Worm (Caenorhabditis elegans): ENCODE results near the gene Y57G7A.11.

The Y57G7A.11 gene

ce11 chrII:1236003-1236402, 40.7 kb downstream of the Y57G7A.11 start:
- TF ChIP-seq tbx-11 (GFP tag; IDR thresholded peaks at IDR 0.05) (no peak), ceh-13 (GFP tag; optimal IDR thresholded peaks at IDR 0.05) (no peak), scrt-1 (GFP tag; IDR thresholded peaks at IDR 0.05) (no peak), hmg-4 (GFP tag; optimal IDR thresholded peaks at IDR 0.05) (no peak)

ce11 chrII:1234971-1235370, 41.7 kb downstream of the Y57G7A.11 start:
- no peak for TF ChIP-seq F13C5.2 (tag; optimal IDR thresholded peaks at IDR 0.05)
- TF ChIP-seq ceh-13 (GFP tag; optimal IDR thresholded peaks at IDR 0.05), result no peak
- no peak for TF ChIP-seq pes-1 (GFP tag; IDR thresholded peaks at IDR 0.05)
- no peak for TF ChIP-seq tra-4 (tag; optimal IDR thresholded peaks at IDR 0.05)
- no peak for TF ChIP-seq flt-1 (GFP tag; IDR thresholded peaks at IDR 0.05)
- TF ChIP-seq hmg-4 (GFP tag; optimal IDR thresholded peaks at IDR 0.05), result no peak
- TF ChIP-seq ceh-36 (tag; optimal IDR thresholded peaks at IDR 0.05), result no peak
- TF ChIP-seq scrt-1 (GFP tag; IDR thresholded peaks at IDR 0.05), result no peak
- TF ChIP-seq B0310.2 (tag; optimal IDR thresholded peaks at IDR 0.05), result no peak
- no peak for TF ChIP-seq aly-1 (tag; optimal IDR thresholded peaks at IDR 0.05)
- no peak for TF ChIP-seq tbx-37 (GFP tag; conservative IDR thresholded peaks at IDR 0.05)
- TF ChIP-seq hmbx-1 (tag; optimal IDR thresholded peaks at IDR 0.05), result no peak
- TF ChIP-seq ama-1 (optimal IDR thresholded peaks at IDR 0.05), result no peak
- TF ChIP-seq hnd-1 (tag; optimal IDR thresholded peaks at IDR 0.05), result no peak

- no peak for TF ChIP-seq sea-1 (GFP tag; conservative IDR thresholded peaks at IDR 0.05)
- TF ChIP-seq F13C5.2 (tag; optimal IDR thresholded peaks at IDR 0.05), result no peak
- no peak for TF ChIP-seq ets-7 (tag; optimal IDR thresholded peaks at IDR 0.05)
- no peak for TF ChIP-seq tbx-37 (GFP tag; conservative IDR thresholded peaks at IDR 0.05)
- TF ChIP-seq tbx-11 (GFP tag; IDR thresholded peaks at IDR 0.05), result no peak
- TF ChIP-seq scrt-1 (GFP tag; IDR thresholded peaks at IDR 0.05), result no peak
- no peak for TF ChIP-seq hmbx-1 (tag; optimal IDR thresholded peaks at IDR 0.05)
- no peak for TF ChIP-seq ceh-13 (GFP tag; optimal IDR thresholded peaks at IDR 0.05)
These were observed 43.7 kb downstream of the Y57G7A.11 start for ce11 chrII:1232967-1233366.

- TF ChIP-seq hmg-4 (GFP tag; optimal IDR thresholded peaks at IDR 0.05) (no peak), tra-4 (tag; optimal IDR thresholded peaks at IDR 0.05) (no peak), tbx-11 (GFP tag; IDR thresholded peaks at IDR 0.05) (no peak), F13C5.2 (tag; optimal IDR thresholded peaks at IDR 0.05) (no peak), ama-1 (optimal IDR thresholded peaks at IDR 0.05) (no peak), scrt-1 (GFP tag; IDR thresholded peaks at IDR 0.05) (no peak), B0310.2 (tag; optimal IDR thresholded peaks at IDR 0.05) (no peak), ets-7 (tag; optimal IDR thresholded peaks at IDR 0.05) (no peak), ceh-13 (GFP tag; optimal IDR thresholded peaks at IDR 0.05) (no peak), hmbx-1 (tag; optimal IDR thresholded peaks at IDR 0.05) (no peak)
These were observed 47.7 kb downstream of the Y57G7A.11 start for ce11 chrII:1228943-1229342.

Data from whole organism, early embryonic.